Worm (Caenorhabditis elegans) whole organism, young adult: Measurements from ENCODE around the gene grl-25.

ENCODE experiments used
- B0035.1 ChIP-seq: sonication (generic microtip); optimal IDR thresholded peaks from 2 replicates; lab custom pipeline; 2016; ENCODE audit warnings: missing genetic modification characterization, mild to moderate bottlenecking, missing compliant biosample characterization, missing genotype, missing genetic modification reagents
- B0261.1 ChIP-seq: sonication (generic microtip); optimal IDR thresholded peaks from 2 replicates; lab custom pipeline; 2016; ENCODE audit warnings: mild to moderate bottlenecking, missing genetic modification characterization, moderate library complexity, missing compliant biosample characterization
- B0336.3 ChIP-seq: fragments of 200-800 bp; sonication (Bioruptor generic); IDR thresholded peaks from 2 replicates; pipeline ENCODE4 v1.3.6; 2022; ENCODE audit warnings: missing genetic modification characterization, missing compliant biosample characterization
- C17E4.6 ChIP-seq: fragments of 200-800 bp; sonication (Bioruptor generic); IDR thresholded peaks from 2 replicates; pipeline ENCODE4 v1.3.6; 2022; ENCODE audit warnings: missing genetic modification reagents, missing genetic modification characterization, missing compliant biosample characterization
- F10E7.11 ChIP-seq: sonication (generic microtip); optimal IDR thresholded peaks from 2 replicates; lab custom pipeline; 2017; ENCODE audit warnings: mild to moderate bottlenecking, missing genetic modification characterization, moderate library complexity, missing compliant biosample characterization
- F49E8.2 ChIP-seq: sonication (generic microtip); optimal IDR thresholded peaks from 3 replicates; lab custom pipeline; 2017; ENCODE audit warnings: missing genetic modification characterization, mild to moderate bottlenecking, missing compliant biosample characterization, antibody characterized with exemption, moderate library complexity; ENCODE audit not compliant: insufficient read depth
- F55B11.4 ChIP-seq: sonication (generic microtip); optimal IDR thresholded peaks from 2 replicates; lab custom pipeline; 2016; ENCODE audit warnings: missing compliant biosample characterization, missing genetic modification characterization, borderline replicate concordance; ENCODE audit not compliant: insufficient read depth
- F57A8.1 ChIP-seq: fragments of 200-800 bp; sonication (Bioruptor generic); optimal IDR thresholded peaks from 2 replicates; lab custom pipeline; 2018; ENCODE audit warnings: mild to moderate bottlenecking, missing genetic modification characterization, moderate library complexity, missing compliant biosample characterization
- K11D2.4 ChIP-seq: fragments of 200-800 bp; sonication (Bioruptor generic); IDR thresholded peaks from 2 replicates; pipeline ENCODE4 v1.3.6; 2022; ENCODE audit warnings: missing genetic modification reagents, missing genetic modification characterization, missing compliant biosample characterization
- aptf-2 ChIP-seq: fragments of 200-800 bp; sonication (Bioruptor generic); conservative IDR thresholded peaks from 2 replicates; pipeline ENCODE4 v1.3.6; 2022; ENCODE audit warnings: missing genetic modification reagents, missing genetic modification characterization, missing compliant biosample characterization
- athp-1 ChIP-seq: sonication (generic microtip); optimal IDR thresholded peaks from 2 replicates; lab custom pipeline; 2017; ENCODE audit warnings: mild to moderate bottlenecking, missing genetic modification characterization, missing compliant biosample characterization
- bed-2 ChIP-seq: fragments of 200-800 bp; sonication (Bioruptor generic); IDR thresholded peaks from 2 replicates; pipeline ENCODE4 v1.3.6; 2022; ENCODE audit warnings: missing genetic modification reagents, missing genetic modification characterization, missing compliant biosample characterization
- ccch-3 ChIP-seq: fragments of 200-800 bp; sonication (Bioruptor generic); optimal IDR thresholded peaks from 2 replicates; lab custom pipeline; 2018; ENCODE audit warnings: mild to moderate bottlenecking, missing genetic modification characterization, missing compliant biosample characterization
- ceh-100 ChIP-seq: fragments of 200-800 bp; sonication (Bioruptor generic); IDR thresholded peaks from 2 replicates; pipeline ENCODE4 v1.3.6; 2022; ENCODE audit warnings: missing genetic modification reagents, missing genetic modification characterization, missing compliant biosample characterization
- ceh-27 ChIP-seq: fragments of 200-800 bp; sonication (Bioruptor generic); optimal IDR thresholded peaks from 2 replicates; lab custom pipeline; 2018; ENCODE audit warnings: mild to moderate bottlenecking, missing genetic modification characterization, moderate library complexity, missing compliant biosample characterization
- ceh-40 ChIP-seq: fragments of 200-800 bp; sonication (Bioruptor generic); IDR thresholded peaks from 2 replicates; pipeline ENCODE4 v1.3.6; 2022; ENCODE audit warnings: missing genetic modification characterization, missing compliant biosample characterization
- ceh-58 ChIP-seq: fragments of 200-800 bp; sonication (Bioruptor generic); IDR thresholded peaks from 2 replicates; pipeline ENCODE4 v1.3.6; 2022; ENCODE audit warnings: missing genetic modification characterization, missing compliant biosample characterization
- ceh-79 ChIP-seq: sonication (generic microtip); optimal IDR thresholded peaks from 2 replicates; lab custom pipeline; 2017; ENCODE audit warnings: mild to moderate bottlenecking, missing genetic modification characterization, missing compliant biosample characterization
- ceh-91 ChIP-seq: fragments of 200-800 bp; sonication (Bioruptor generic); IDR thresholded peaks from 2 replicates; pipeline ENCODE4 v1.3.6; 2022; ENCODE audit warnings: missing genetic modification reagents, missing genetic modification characterization, missing compliant biosample characterization
- die-1 ChIP-seq: sonication (generic microtip); optimal IDR thresholded peaks from 2 replicates; lab custom pipeline; 2016; ENCODE audit warnings: missing genotype, mild to moderate bottlenecking, missing genetic modification characterization, missing compliant biosample characterization
- dpl-1 ChIP-seq: fragments of 150-350 bp; optimal IDR thresholded peaks from 2 replicates; lab custom pipeline; 2014; ENCODE audit warnings: missing biosample characterization, missing genetic modification reagents, missing genetic modification characterization
- efl-1 ChIP-seq: fragments of 150-350 bp; optimal IDR thresholded peaks from 2 replicates; lab custom pipeline; 2014; ENCODE audit warnings: missing biosample characterization, missing genetic modification reagents, missing genetic modification characterization
- ekl-4 ChIP-seq: fragments of 200-800 bp; sonication (Bioruptor generic); IDR thresholded peaks from 2 replicates; pipeline ENCODE4 v1.3.6; 2022; ENCODE audit warnings: missing genetic modification reagents, missing genetic modification characterization, missing compliant biosample characterization
- ets-4 ChIP-seq: fragments of 200-800 bp; sonication (Bioruptor generic); optimal IDR thresholded peaks from 2 replicates; lab custom pipeline; 2018; ENCODE audit warnings: mild to moderate bottlenecking, missing genetic modification characterization, missing compliant biosample characterization
- hlh-12 ChIP-seq: sonication (generic microtip); optimal IDR thresholded peaks from 2 replicates; lab custom pipeline; 2016; ENCODE audit warnings: missing genetic modification characterization, missing compliant biosample characterization
- hmg-1.2 ChIP-seq: fragments of 200-800 bp; sonication (Bioruptor generic); IDR thresholded peaks from 2 replicates; pipeline ENCODE4 v1.3.6; 2022; ENCODE audit warnings: missing genetic modification reagents, missing genetic modification characterization, missing compliant biosample characterization
- hrde-1 ChIP-seq: sonication (generic microtip); optimal IDR thresholded peaks from 2 replicates; lab custom pipeline; 2016; ENCODE audit warnings: missing genetic modification characterization, mild to moderate bottlenecking, missing compliant biosample characterization, moderate library complexity, missing genotype, missing genetic modification reagents, borderline replicate concordance
- lag-1 ChIP-seq: fragments of 200-800 bp; sonication (Bioruptor generic); IDR thresholded peaks from 2 replicates; pipeline ENCODE4 v1.3.6; 2022; ENCODE audit warnings: missing genetic modification reagents, missing genetic modification characterization, missing compliant biosample characterization
- lin-40 ChIP-seq: sonication (generic microtip); optimal IDR thresholded peaks from 2 replicates; lab custom pipeline; 2016; ENCODE audit warnings: missing genetic modification characterization, mild to moderate bottlenecking, missing compliant biosample characterization, missing genotype, missing genetic modification reagents
- lin-54 ChIP-seq: fragments of 200-800 bp; sonication (Bioruptor generic); optimal IDR thresholded peaks from 2 replicates; lab custom pipeline; 2018; ENCODE audit warnings: mild to moderate bottlenecking, missing genetic modification characterization, missing compliant biosample characterization
- lsl-1 ChIP-seq: fragments of 200-800 bp; sonication (Bioruptor generic); optimal IDR thresholded peaks from 2 replicates; lab custom pipeline; 2018; ENCODE audit warnings: mild to moderate bottlenecking, missing genetic modification characterization, moderate library complexity, missing compliant biosample characterization
- mel-28 ChIP-seq: sonication (generic microtip); optimal IDR thresholded peaks from 2 replicates; lab custom pipeline; 2016; ENCODE audit warnings: borderline replicate concordance, mild to moderate bottlenecking, missing genetic modification characterization, missing compliant biosample characterization
- mes-4 ChIP-seq: sonication (generic microtip); optimal IDR thresholded peaks from 2 replicates; lab custom pipeline; 2016; ENCODE audit warnings: missing genotype, missing genetic modification characterization, missing compliant biosample characterization
- nhr-120 ChIP-seq: fragments of 200-800 bp; sonication (Bioruptor generic); IDR thresholded peaks from 2 replicates; pipeline ENCODE4 v1.3.6; 2022; ENCODE audit warnings: missing genetic modification characterization, missing compliant biosample characterization
- pbrm-1 ChIP-seq: fragments of 200-800 bp; sonication (Bioruptor generic); IDR thresholded peaks from 2 replicates; pipeline ENCODE4 v1.3.6; 2022; ENCODE audit warnings: missing genetic modification reagents, missing genetic modification characterization, missing compliant biosample characterization
- sdz-38 ChIP-seq: sonication (generic microtip); optimal IDR thresholded peaks from 2 replicates; lab custom pipeline; 2016; ENCODE audit warnings: missing genotype, missing genetic modification characterization, missing compliant biosample characterization
- snpc-1.1 ChIP-seq: sonication (generic microtip); optimal IDR thresholded peaks from 2 replicates; lab custom pipeline; 2017; ENCODE audit warnings: missing genetic modification characterization, mild to moderate bottlenecking, missing compliant biosample characterization, antibody characterized with exemption, moderate library complexity, missing genotype, missing genetic modification reagents; ENCODE audit not compliant: insufficient read depth
- somi-1 ChIP-seq: fragments of 200-800 bp; sonication (Bioruptor generic); optimal IDR thresholded peaks from 2 replicates; lab custom pipeline; 2018; ENCODE audit warnings: mild to moderate bottlenecking, missing genetic modification characterization, missing compliant biosample characterization
- sptf-2 ChIP-seq: fragments of 200-800 bp; sonication (Bioruptor generic); optimal IDR thresholded peaks from 2 replicates; lab custom pipeline; 2018; ENCODE audit warnings: mild to moderate bottlenecking, missing genetic modification characterization, missing compliant biosample characterization
- tbx-9 ChIP-seq: sonication (generic microtip); optimal IDR thresholded peaks from 2 replicates; lab custom pipeline; 2016; ENCODE audit warnings: borderline replicate concordance, missing genetic modification characterization, inconsistent platforms, missing compliant biosample characterization
- unc-130 ChIP-seq: sonication (generic microtip); optimal IDR thresholded peaks from 2 replicates; lab custom pipeline; 2016; ENCODE audit warnings: missing genetic modification reagents, missing genetic modification characterization, missing compliant biosample characterization
- unc-62 ChIP-seq: fragments of 150-350 bp; optimal IDR thresholded peaks from 2 replicates; lab custom pipeline; 2014; ENCODE audit warnings: missing biosample characterization, missing genetic modification reagents, missing genetic modification characterization
- xnd-1 ChIP-seq: sonication (generic microtip); optimal IDR thresholded peaks from 2 replicates; lab custom pipeline; 2016; ENCODE audit warnings: missing genotype, missing genetic modification reagents, missing genetic modification characterization, missing compliant biosample characterization
- zfh-2 ChIP-seq: fragments of 200-800 bp; sonication (Bioruptor generic); conservative IDR thresholded peaks from 2 replicates; pipeline ENCODE4 v1.3.6; 2022; ENCODE audit warnings: missing genetic modification reagents, missing genetic modification characterization, missing compliant biosample characterization
- ztf-18 ChIP-seq: sonication (generic microtip); optimal IDR thresholded peaks from 2 replicates; lab custom pipeline; 2016; ENCODE audit warnings: missing genotype, mild to moderate bottlenecking, missing genetic modification characterization, missing compliant biosample characterization
- ztf-25 ChIP-seq: fragments of 200-800 bp; sonication (Bioruptor generic); IDR thresholded peaks from 2 replicates; pipeline ENCODE4 v1.3.6; 2022; ENCODE audit warnings: missing genetic modification reagents, missing genetic modification characterization, missing compliant biosample characterization
- ztf-3 ChIP-seq: fragments of 200-800 bp; sonication (Bioruptor generic); optimal IDR thresholded peaks from 2 replicates; lab custom pipeline; 2018; ENCODE audit warnings: mild to moderate bottlenecking, missing genetic modification characterization, missing compliant biosample characterization
- ztf-6 ChIP-seq: fragments of 200-800 bp; sonication (Bioruptor generic); IDR thresholded peaks from 2 replicates; pipeline ENCODE4 v1.3.6; 2022; ENCODE audit warnings: missing genetic modification reagents, missing genetic modification characterization, missing compliant biosample characterization

The grl-25 gene

ce11 chrIII:8971255-8972020, 9.3 kb downstream of the grl-25 start, which contains the start of the genes eif-3.D and R08D7.4 (continued):
- no peak for TF ChIP-seq C17E4.6 (GFP tag; lab: Robert Waterston, UW)
- peak; percentile 38 for TF ChIP-seq lin-40 (tag; lab: Kevin White, UChicago)
- TF ChIP-seq F57A8.1 (GFP tag; lab: Kevin White, UChicago) = no peak
- peak; percentile 3 for TF ChIP-seq efl-1 (GFP tag; lab: Kevin White, UChicago)
- no peak for TF ChIP-seq somi-1 (GFP tag; lab: Kevin White, UChicago)
- no peak for TF ChIP-seq ets-4
- TF ChIP-seq B0261.1 (tag; lab: Kevin White, UChicago) = no peak
- no peak for TF ChIP-seq ztf-6 (GFP tag; lab: Robert Waterston, UW)
- TF ChIP-seq ceh-91 (GFP tag; lab: Robert Waterston, UW) = no peak
- TF ChIP-seq mel-28 (tag; lab: Kevin White, UChicago) = no peak
- no peak for TF ChIP-seq athp-1 (tag; lab: Kevin White, UChicago)
- no peak for TF ChIP-seq aptf-2 (GFP tag; lab: Robert Waterston, UW)
- no peak for TF ChIP-seq ceh-40 (GFP tag; lab: Robert Waterston, UW)
- TF ChIP-seq unc-62 (GFP tag; lab: Kevin White, UChicago) = no peak
- no peak for TF ChIP-seq die-1 (tag; lab: Kevin White, UChicago)
- no peak for TF ChIP-seq hlh-12
- no peak for TF ChIP-seq mes-4 (tag; lab: Kevin White, UChicago)
- no peak for TF ChIP-seq lag-1 (GFP tag; lab: Robert Waterston, UW)
- no peak for TF ChIP-seq unc-130
- no peak for TF ChIP-seq B0035.1 (tag; lab: Kevin White, UChicago)
- TF ChIP-seq pbrm-1 (GFP tag; lab: Robert Waterston, UW) = no peak
- TF ChIP-seq lin-54 (GFP tag; lab: Kevin White, UChicago) = peak; percentile 65
- no peak for TF ChIP-seq ztf-3 (GFP tag; lab: Kevin White, UChicago)
- TF ChIP-seq lsl-1 (GFP tag; lab: Kevin White, UChicago) = peak; percentile 50
- no peak for TF ChIP-seq snpc-1.1 (tag; lab: Kevin White, UChicago)
- TF ChIP-seq ztf-18 (tag; lab: Kevin White, UChicago) = peak; percentile 96
- no peak for TF ChIP-seq ceh-100
- no peak for TF ChIP-seq bed-2
- TF ChIP-seq F49E8.2 (tag; lab: Kevin White, UChicago) = peak; percentile 6
- TF ChIP-seq F55B11.4 = no peak
- peak; percentile 33 for TF ChIP-seq dpl-1 (GFP tag; lab: Kevin White, UChicago)
- peak; percentile 38; the same call in 1 of the 2 replicates for TF ChIP-seq hmg-1.2 (GFP tag; lab: Robert Waterston, UW)
- no peak for TF ChIP-seq ceh-58 (GFP tag; lab: Robert Waterston, UW)
- peak; percentile 35 for TF ChIP-seq ceh-27 (GFP tag; lab: Kevin White, UChicago)
- no peak for TF ChIP-seq sptf-2 (GFP tag; lab: Kevin White, UChicago)
- TF ChIP-seq nhr-120 (GFP tag; lab: Robert Waterston, UW) = no peak
- TF ChIP-seq sdz-38 (tag; lab: Kevin White, UChicago) = no peak
- no peak for TF ChIP-seq ceh-79 (tag; lab: Kevin White, UChicago)
- TF ChIP-seq K11D2.4 (GFP tag; lab: Robert Waterston, UW) = no peak
- no peak for TF ChIP-seq ekl-4
- no peak for TF ChIP-seq xnd-1 (tag; lab: Kevin White, UChicago)
- no peak for TF ChIP-seq hrde-1 (tag; lab: Kevin White, UChicago)
- TF ChIP-seq zfh-2 = no peak
- no peak for TF ChIP-seq B0336.3 (GFP tag; lab: Robert Waterston, UW)
- TF ChIP-seq tbx-9 (tag; lab: Kevin White, UChicago) = no peak
- no peak for TF ChIP-seq ccch-3
- TF ChIP-seq F10E7.11 = no peak
- TF ChIP-seq ztf-25 (GFP tag; lab: Robert Waterston, UW) = no peak
